Worm (Caenorhabditis elegans): ENCODE data around the gene C34C12.12.

Gene C34C12.12

ce11 chrIII:3452563-3453210, at the start of gene C34C12.12, which contains the start of gene K01A11.3:
Gene C34C12.12 (plus strand): TSS chrIII:3453194.
Gene K01A11.3 (minus strand): TSS chrIII:3452613.
- no peak for TF ChIP-seq dao-5 (tag; optimal IDR thresholded peaks at IDR 0.05)

- TF ChIP-seq W03F9.2 (tag; optimal IDR thresholded peaks at IDR 0.05) (peak; percentile 52), him-1 (tag; optimal IDR thresholded peaks at IDR 0.05) (no peak)
Measured at ce11 chrIII:3404354-3404913, 48.6 kb upstream of the C34C12.12 start, which contains the start of the genes npp-9 and F59A2.5. Gene npp-9 (minus strand): TSS chrIII:3404479. Gene F59A2.5 (plus strand): TSS chrIII:3404863.

ce11 chrIII:3405535-3405934, 47.5 kb upstream of the C34C12.12 start, which contains the start of gene golg-4:
Gene golg-4 (plus strand): TSS chrIII:3405568.
- TF ChIP-seq W03F9.2 (tag; optimal IDR thresholded peaks at IDR 0.05) = no peak
- no peak for TF ChIP-seq him-1 (tag; optimal IDR thresholded peaks at IDR 0.05)
- no peak for TF ChIP-seq dao-5 (tag; optimal IDR thresholded peaks at IDR 0.05)

ce11 chrIII:3413437-3413836, 39.6 kb upstream of the C34C12.12 start:
- TF ChIP-seq him-1 (tag; optimal IDR thresholded peaks at IDR 0.05) (no peak), dao-5 (tag; optimal IDR thresholded peaks at IDR 0.05) (no peak), W03F9.2 (tag; optimal IDR thresholded peaks at IDR 0.05) (no peak)

ce11 chrIII:3414412-3414811, 38.6 kb upstream of the C34C12.12 start:
- no peak for TF ChIP-seq him-1 (tag; optimal IDR thresholded peaks at IDR 0.05)
- TF ChIP-seq dao-5 (tag; optimal IDR thresholded peaks at IDR 0.05) = no peak
- no peak for TF ChIP-seq W03F9.2 (tag; optimal IDR thresholded peaks at IDR 0.05)

- TF ChIP-seq him-1 (tag; optimal IDR thresholded peaks at IDR 0.05) (no peak), dao-5 (tag; optimal IDR thresholded peaks at IDR 0.05) (no peak), W03F9.2 (tag; optimal IDR thresholded peaks at IDR 0.05) (no peak)
Measured at ce11 chrIII:3417453-3417852, 35.5 kb upstream of the C34C12.12 start.

- no peak for TF ChIP-seq W03F9.2 (tag; optimal IDR thresholded peaks at IDR 0.05)
Measured at ce11 chrIII:3418906-3419305, 34.1 kb upstream of the C34C12.12 start.

ce11 chrIII:3423924-3424323, 29.1 kb upstream of the C34C12.12 start:
- TF ChIP-seq W03F9.2 (tag; optimal IDR thresholded peaks at IDR 0.05) (no peak), dao-5 (tag; optimal IDR thresholded peaks at IDR 0.05) (no peak), him-1 (tag; optimal IDR thresholded peaks at IDR 0.05) (no peak)

- TF ChIP-seq him-1 (tag; optimal IDR thresholded peaks at IDR 0.05) (no peak), dao-5 (tag; optimal IDR thresholded peaks at IDR 0.05) (no peak), W03F9.2 (tag; optimal IDR thresholded peaks at IDR 0.05) (no peak)
Measured at ce11 chrIII:3425438-3425837, 27.6 kb upstream of the C34C12.12 start, which contains the start of gene metl-18. Gene metl-18 (plus strand): TSS chrIII:3425738.

- TF ChIP-seq him-1 (tag; optimal IDR thresholded peaks at IDR 0.05) = no peak
Measured at ce11 chrIII:3426741-3427140, 26.3 kb upstream of the C34C12.12 start.

ce11 chrIII:3428574-3428973, 24.4 kb upstream of the C34C12.12 start:
- TF ChIP-seq him-1 (tag; optimal IDR thresholded peaks at IDR 0.05) = no peak
- TF ChIP-seq dao-5 (tag; optimal IDR thresholded peaks at IDR 0.05) = no peak
- TF ChIP-seq W03F9.2 (tag; optimal IDR thresholded peaks at IDR 0.05) = no peak

ce11 chrIII:3429761-3430160, 23.2 kb upstream of the C34C12.12 start:
- TF ChIP-seq W03F9.2 (tag; optimal IDR thresholded peaks at IDR 0.05) = no peak
- TF ChIP-seq dao-5 (tag; optimal IDR thresholded peaks at IDR 0.05) = no peak
- TF ChIP-seq him-1 (tag; optimal IDR thresholded peaks at IDR 0.05) = no peak

- no peak for TF ChIP-seq him-1 (tag; optimal IDR thresholded peaks at IDR 0.05)
- no peak for TF ChIP-seq W03F9.2 (tag; optimal IDR thresholded peaks at IDR 0.05)
- no peak for TF ChIP-seq dao-5 (tag; optimal IDR thresholded peaks at IDR 0.05)
Measured at ce11 chrIII:3430667-3431066, 22.3 kb upstream of the C34C12.12 start.

- no peak for TF ChIP-seq him-1 (tag; optimal IDR thresholded peaks at IDR 0.05)
- no peak for TF ChIP-seq W03F9.2 (tag; optimal IDR thresholded peaks at IDR 0.05)
- no peak for TF ChIP-seq dao-5 (tag; optimal IDR thresholded peaks at IDR 0.05)
Measured at ce11 chrIII:3431385-3431784, 21.6 kb upstream of the C34C12.12 start, which contains the start of gene K01A11.1. Gene K01A11.1 (minus strand): TSS chrIII:3431485.

ce11 chrIII:3435152-3435551, 17.8 kb upstream of the C34C12.12 start:
- no peak for TF ChIP-seq dao-5 (tag; optimal IDR thresholded peaks at IDR 0.05)
- no peak for TF ChIP-seq him-1 (tag; optimal IDR thresholded peaks at IDR 0.05)
- TF ChIP-seq W03F9.2 (tag; optimal IDR thresholded peaks at IDR 0.05) = no peak
